Worm (Caenorhabditis elegans) whole organism, mixed stage, embryonic: ENCODE measurements around the gene fbxb-22.
A peak's percentile ranks its signal among the peaks of the same experiment; 100 is the strongest.

Experiments
- M03D4.4 ChIP-seq: sonication (generic microtip); optimal IDR thresholded peaks from 2 replicates; lab custom pipeline; 2017; ENCODE audit warnings: mild to moderate bottlenecking, missing genetic modification characterization, missing compliant biosample characterization
- ceh-39 ChIP-seq: fragments of 150-350 bp; optimal IDR thresholded peaks from 2 replicates; lab custom pipeline; 2014; ENCODE audit warnings: missing biosample characterization, missing genetic modification characterization
- ces-1 ChIP-seq: fragments of 150-350 bp; optimal IDR thresholded peaks from 2 replicates; lab custom pipeline; 2014; ENCODE audit warnings: missing biosample characterization, missing genetic modification reagents, missing genetic modification characterization
- elt-1 ChIP-seq: sonication (generic microtip); optimal IDR thresholded peaks from 2 replicates; lab custom pipeline; 2017; ENCODE audit warnings: missing genetic modification characterization, mild to moderate bottlenecking, missing compliant biosample characterization, antibody characterized with exemption, moderate library complexity, borderline replicate concordance; ENCODE audit not compliant: insufficient read depth
- elt-3 ChIP-seq: fragments of 150-350 bp; optimal IDR thresholded peaks from 2 replicates; lab custom pipeline; 2014; ENCODE audit warnings: missing biosample characterization, missing genetic modification characterization
- flh-1 ChIP-seq: fragments of 200-800 bp; sonication (Bioruptor generic); optimal IDR thresholded peaks from 2 replicates; lab custom pipeline; 2018; ENCODE audit warnings: mild to moderate bottlenecking, missing genetic modification characterization, moderate library complexity, missing compliant biosample characterization
- hlh-1 ChIP-seq: fragments of 150-350 bp; optimal IDR thresholded peaks from 2 replicates; lab custom pipeline; 2014; ENCODE audit warnings: missing biosample characterization, missing genetic modification reagents, missing genetic modification characterization
- lsy-2 ChIP-seq: fragments of 150-350 bp; optimal IDR thresholded peaks from 2 replicates; lab custom pipeline; 2014; ENCODE audit warnings: missing biosample characterization, missing genetic modification characterization
- mep-1 ChIP-seq: fragments of 150-350 bp; optimal IDR thresholded peaks from 2 replicates; lab custom pipeline; 2017; ENCODE audit warnings: missing biosample characterization, missing genetic modification reagents, missing genetic modification characterization, inconsistent platforms
- mls-2 ChIP-seq: sonication (generic microtip); optimal IDR thresholded peaks from 2 replicates; lab custom pipeline; 2016; ENCODE audit warnings: mild to moderate bottlenecking, missing genetic modification characterization, moderate library complexity, missing compliant biosample characterization
- nhr-12 ChIP-seq: fragments of 150-350 bp; optimal IDR thresholded peaks from 2 replicates; lab custom pipeline; 2014; ENCODE audit warnings: missing biosample characterization, missing genetic modification characterization
- nhr-237 ChIP-seq: fragments of 150-350 bp; optimal IDR thresholded peaks from 2 replicates; lab custom pipeline; 2014; ENCODE audit warnings: missing biosample characterization, missing genetic modification characterization
- nhr-76 ChIP-seq: sonication (generic microtip); optimal IDR thresholded peaks from 2 replicates; lab custom pipeline; 2017; ENCODE audit warnings: missing biosample characterization, missing genetic modification characterization
- sptf-1 ChIP-seq: sonication (generic microtip); optimal IDR thresholded peaks from 2 replicates; lab custom pipeline; 2017; ENCODE audit warnings: mild to moderate bottlenecking, missing genetic modification characterization, moderate library complexity, missing compliant biosample characterization
- unc-120 ChIP-seq: sonication (generic microtip); optimal IDR thresholded peaks from 2 replicates; lab custom pipeline; 2017; ENCODE audit warnings: missing genetic modification characterization, missing compliant biosample characterization; ENCODE audit not compliant: poor library complexity, severe bottlenecking
- unc-39 ChIP-seq: fragments of 150-350 bp; optimal IDR thresholded peaks from 2 replicates; lab custom pipeline; 2014; ENCODE audit warnings: missing biosample characterization, missing genetic modification characterization
- zip-8 ChIP-seq: fragments of 150-350 bp; optimal IDR thresholded peaks from 2 replicates; lab custom pipeline; 2014; ENCODE audit warnings: missing biosample characterization, missing genetic modification characterization
- ztf-11 ChIP-seq: fragments of 150-350 bp; optimal IDR thresholded peaks from 2 replicates; lab custom pipeline; 2014; ENCODE audit warnings: missing biosample characterization, missing genetic modification characterization

fbxb-22 gene

DNA sequence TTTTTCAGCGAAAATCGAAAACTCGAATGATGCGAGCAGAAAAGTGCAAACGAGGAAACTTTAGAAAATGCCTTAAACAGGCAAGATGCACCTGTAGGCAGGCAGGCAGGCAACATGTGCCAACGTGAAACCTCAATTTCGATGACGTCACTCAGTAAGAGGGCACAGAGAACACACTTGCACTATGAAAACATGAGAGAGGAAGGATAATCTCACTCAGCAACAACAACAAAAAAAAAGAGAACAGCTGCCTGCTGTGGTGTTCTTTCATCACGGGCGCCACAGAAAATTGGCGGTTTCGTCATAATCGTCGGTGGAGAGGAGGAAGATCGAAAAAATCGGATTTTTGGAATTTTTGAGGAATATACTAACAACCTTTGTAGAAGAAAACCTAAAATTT lies 49.4 kb downstream of the fbxb-22 start:
- TF ChIP-seq mls-2 (tag; lab: Kevin White, UChicago) (no peak), flh-1 (GFP tag; lab: Kevin White, UChicago) (no peak), nhr-237 (tag; lab: Kevin White, UChicago) (no peak), nhr-76 (tag; lab: Kevin White, UChicago) (no peak), sptf-1 (tag; lab: Kevin White, UChicago) (peak; percentile 22), hlh-1 (tag; lab: Kevin White, UChicago) (peak; percentile 27), ztf-11 (tag; lab: Kevin White, UChicago) (no peak), ceh-39 (tag; lab: Kevin White, UChicago) (no peak), unc-39 (no peak), lsy-2 (no peak)

DNA sequence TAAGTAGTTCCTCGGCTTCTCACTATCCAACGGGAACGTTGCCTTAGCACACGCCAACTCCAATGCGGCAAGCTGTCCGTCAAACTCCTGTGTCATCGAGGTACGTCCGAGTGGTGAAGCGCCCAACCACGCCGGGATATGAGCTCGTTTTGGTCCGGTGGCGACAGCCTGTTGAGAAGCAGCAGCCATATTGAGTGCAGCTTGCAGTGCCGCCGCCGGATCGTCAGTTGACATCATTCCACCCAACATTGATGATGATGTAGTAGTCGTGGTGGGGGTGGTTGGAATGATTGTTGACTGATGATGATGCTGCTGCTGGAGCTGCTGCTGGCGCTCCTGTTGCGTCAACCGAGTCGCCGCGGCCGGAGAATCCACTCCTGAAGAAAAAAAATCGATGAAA lies 50.1 kb downstream of the fbxb-22 start:
- TF ChIP-seq nhr-76 (tag; lab: Kevin White, UChicago) (no peak), lsy-2 (no peak), flh-1 (GFP tag; lab: Kevin White, UChicago) (no peak), mep-1 (tag; lab: Kevin White, UChicago) (no peak), M03D4.4 (no peak), ceh-39 (tag; lab: Kevin White, UChicago) (no peak), unc-120 (no peak), nhr-12 (no peak), zip-8 (tag; lab: Kevin White, UChicago) (no peak), elt-3 (no peak), ces-1 (GFP tag; lab: Kevin White, UChicago) (no peak), elt-1 (tag; lab: Kevin White, UChicago) (no peak), hlh-1 (tag; lab: Kevin White, UChicago) (no peak)
